Fruit fly (Drosophila melanogaster) whole organism, embryonic: ENCODE results near the gene CG14982.

Experiments
- Asciz ChIP-seq: fragments of 200-800 bp; sonication (Bioruptor generic); optimal IDR thresholded peaks from 2 replicates; lab custom pipeline; 2017; ENCODE audit warnings: missing biosample characterization, mild to moderate bottlenecking, missing genetic modification characterization, missing genetic modification reagents
- CG10147 ChIP-seq: fragments of 200-800 bp; sonication (Bioruptor generic); optimal IDR thresholded peaks from 2 replicates; lab custom pipeline; 2019; ENCODE audit warnings: missing biosample characterization, mild to moderate bottlenecking, missing genetic modification characterization, moderate library complexity
- CG10267 ChIP-seq: fragments of 200-800 bp; sonication (Bioruptor generic); optimal IDR thresholded peaks from 2 replicates; lab custom pipeline; 2018; ENCODE audit warnings: missing biosample characterization, mild to moderate bottlenecking, missing genetic modification characterization, moderate library complexity
- CG10565 ChIP-seq: fragments of 200-800 bp; sonication (Bioruptor generic); optimal IDR thresholded peaks from 3 replicates; lab custom pipeline; 2016; ENCODE audit warnings: missing biosample characterization, mild to moderate bottlenecking, missing genetic modification characterization
- CG11398 ChIP-seq: fragments of 200-800 bp; sonication (Bioruptor generic); optimal IDR thresholded peaks from 2 replicates; lab custom pipeline; 2016; ENCODE audit warnings: missing biosample characterization, missing genetic modification characterization
- CG12104 ChIP-seq: fragments of 200-800 bp; sonication (Bioruptor generic); optimal IDR thresholded peaks from 3 replicates; lab custom pipeline; 2016; ENCODE audit warnings: missing biosample characterization, missing genetic modification characterization
- CG12219 ChIP-seq: fragments of 200-800 bp; sonication (Bioruptor generic); optimal IDR thresholded peaks from 3 replicates; lab custom pipeline; 2018; ENCODE audit warnings: missing biosample characterization, mild to moderate bottlenecking, missing genetic modification characterization
- CG12769 ChIP-seq: fragments of 200-800 bp; sonication (Bioruptor generic); optimal IDR thresholded peaks from 2 replicates; lab custom pipeline; 2019; ENCODE audit warnings: missing biosample characterization, mild to moderate bottlenecking, missing genetic modification characterization, moderate library complexity
- CG13287 ChIP-seq: fragments of 200-800 bp; sonication (Bioruptor generic); IDR thresholded peaks from 2 replicates; pipeline ENCODE4 v1.3.6; 2022; ENCODE audit warnings: missing biosample characterization, missing genetic modification characterization; ENCODE audit not compliant: partially characterized antibody
- CG15269 ChIP-seq: fragments of 200-800 bp; sonication (Bioruptor generic); optimal IDR thresholded peaks from 2 replicates; lab custom pipeline; 2018; ENCODE audit warnings: missing biosample characterization, mild to moderate bottlenecking, missing genetic modification characterization, moderate library complexity
- CG15601 ChIP-seq: fragments of 200-800 bp; sonication (Bioruptor generic); optimal IDR thresholded peaks from 3 replicates; lab custom pipeline; 2019; ENCODE audit warnings: missing biosample characterization, mild to moderate bottlenecking, missing genetic modification characterization, moderate library complexity
- CG17612 ChIP-seq: fragments of 200-800 bp; sonication (Bioruptor generic); IDR thresholded peaks from 2 replicates; pipeline ENCODE4 v1.3.6; 2022; ENCODE audit warnings: missing biosample characterization, missing genetic modification characterization
- CG2889 ChIP-seq: fragments of 200-800 bp; sonication (Bioruptor generic); IDR thresholded peaks from 3 replicates; pipeline ENCODE4 v1.3.6; 2022; ENCODE audit warnings: missing biosample characterization, missing genetic modification characterization
- CG31441 ChIP-seq: fragments of 200-800 bp; sonication (Bioruptor generic); IDR thresholded peaks from 2 replicates; pipeline ENCODE4 v1.3.6; 2022; ENCODE audit warnings: missing biosample characterization, missing genetic modification characterization
- CG42726 ChIP-seq: fragments of 200-800 bp; sonication (Bioruptor generic); IDR thresholded peaks from 2 replicates; pipeline ENCODE4 v1.3.6; 2022; ENCODE audit warnings: missing biosample characterization, missing genetic modification characterization; ENCODE audit not compliant: partially characterized antibody
- CG4360 ChIP-seq: fragments of 200-800 bp; sonication (Bioruptor generic); IDR thresholded peaks from 2 replicates; pipeline ENCODE4 v1.3.6; 2022; ENCODE audit warnings: missing biosample characterization, missing genetic modification characterization
- CG6175 ChIP-seq: fragments of 200-800 bp; sonication (Bioruptor generic); IDR thresholded peaks from 3 replicates; pipeline ENCODE4 v1.3.6; 2022; ENCODE audit warnings: missing biosample characterization, missing genetic modification characterization
- CG6272 ChIP-seq: fragments of 200-800 bp; sonication (Bioruptor generic); IDR thresholded peaks from 2 replicates; pipeline ENCODE4 v1.3.6; 2022; ENCODE audit warnings: missing biosample characterization, missing genetic modification characterization
- CG7372 ChIP-seq: fragments of 200-800 bp; sonication (Bioruptor generic); IDR thresholded peaks from 2 replicates; pipeline ENCODE4 v1.3.6; 2022; ENCODE audit warnings: missing biosample characterization, missing genetic modification characterization
- CG7556 ChIP-seq: fragments of 200-800 bp; sonication (Bioruptor generic); optimal IDR thresholded peaks from 2 replicates; lab custom pipeline; 2017; ENCODE audit warnings: missing biosample characterization, mild to moderate bottlenecking, missing genetic modification characterization
- CG8359 ChIP-seq: fragments of 200-800 bp; sonication (Bioruptor generic); optimal IDR thresholded peaks from 2 replicates; lab custom pipeline; 2017; ENCODE audit warnings: missing biosample characterization, mild to moderate bottlenecking, missing genetic modification characterization, borderline replicate concordance
- CG9727 ChIP-seq: fragments of 200-800 bp; sonication (Bioruptor generic); optimal IDR thresholded peaks from 3 replicates; lab custom pipeline; 2017; ENCODE audit warnings: missing biosample characterization, mild to moderate bottlenecking, missing genetic modification characterization
- CG9797 ChIP-seq: fragments of 200-800 bp; sonication (Bioruptor generic); optimal IDR thresholded peaks from 3 replicates; lab custom pipeline; 2018; ENCODE audit warnings: missing biosample characterization, mild to moderate bottlenecking, missing genetic modification characterization
- CkIIα-i1 ChIP-seq: fragments of 200-800 bp; sonication (Bioruptor generic); IDR thresholded peaks from 2 replicates; pipeline ENCODE4 v1.3.6; 2022; ENCODE audit warnings: missing biosample characterization, missing genetic modification characterization
- Dad ChIP-seq: fragments of 200-800 bp; sonication (Bioruptor generic); optimal IDR thresholded peaks from 3 replicates; lab custom pipeline; 2016; ENCODE audit warnings: missing biosample characterization, missing genetic modification characterization
- Deaf1 ChIP-seq: fragments of 200-800 bp; optimal IDR thresholded peaks from 3 replicates; lab custom pipeline; 2019; ENCODE audit warnings: missing biosample characterization, mild to moderate bottlenecking, missing genetic modification characterization, moderate library complexity
- Dip3 ChIP-seq: fragments of 200-800 bp; sonication (Bioruptor generic); optimal IDR thresholded peaks from 3 replicates; lab custom pipeline; 2016; ENCODE audit warnings: missing biosample characterization, missing genetic modification characterization
- Hr39 ChIP-seq: fragments of >200 bp; optimal IDR thresholded peaks from 2 replicates; lab custom pipeline; 2017
- Lim3 ChIP-seq: fragments of 200-800 bp; sonication (Bioruptor generic); IDR thresholded peaks from 2 replicates; pipeline ENCODE4 v1.3.6; 2022; ENCODE audit warnings: missing biosample characterization, missing genetic modification characterization
- YL-1 ChIP-seq: fragments of 200-800 bp; sonication (Bioruptor generic); optimal IDR thresholded peaks from 3 replicates; lab custom pipeline; 2017; ENCODE audit warnings: missing biosample characterization, mild to moderate bottlenecking, missing genetic modification characterization
- aop ChIP-seq: fragments of 200-800 bp; sonication (Bioruptor generic); IDR thresholded peaks from 2 replicates; pipeline ENCODE4 v1.3.6; 2022; ENCODE audit warnings: missing biosample characterization, missing genetic modification characterization
- ato ChIP-seq: fragments of 200-800 bp; sonication (Bioruptor generic); IDR thresholded peaks from 2 replicates; pipeline ENCODE4 v1.3.6; 2022; ENCODE audit warnings: missing biosample characterization, missing genetic modification characterization; ENCODE audit not compliant: partially characterized antibody
- chm ChIP-seq: fragments of 200-800 bp; sonication (Bioruptor generic); IDR thresholded peaks from 2 replicates; pipeline ENCODE4 v1.3.6; 2022; ENCODE audit warnings: missing biosample characterization, missing genetic modification characterization
- dimm ChIP-seq: fragments of 200-800 bp; sonication (Bioruptor generic); IDR thresholded peaks from 2 replicates; pipeline ENCODE4 v1.3.6; 2022; ENCODE audit warnings: missing biosample characterization, missing genetic modification characterization
- dm ChIP-seq: fragments of 200-800 bp; sonication (Bioruptor generic); optimal IDR thresholded peaks from 3 replicates; lab custom pipeline; 2016; ENCODE audit warnings: missing biosample characterization, missing genetic modification characterization
- esg ChIP-seq: fragments of 200-800 bp; sonication (Bioruptor generic); conservative IDR thresholded peaks from 2 replicates; pipeline ENCODE4 v1.3.6; 2022; ENCODE audit warnings: missing biosample characterization, missing genetic modification characterization
- eve ChIP-seq, 2 experiments: fragments of >200 bp; optimal IDR thresholded peaks; 2 replicates each; lab custom pipeline; 2017; ENCODE audit warnings: missing biosample characterization in 2 of 2, missing genetic modification characterization in 2 of 2
- exex ChIP-seq: fragments of 200-800 bp; sonication (Bioruptor generic); optimal IDR thresholded peaks from 4 replicates; lab custom pipeline; 2018; ENCODE audit warnings: missing biosample characterization, mild to moderate bottlenecking, missing genetic modification characterization, moderate library complexity
- eyg ChIP-seq: fragments of 200-800 bp; sonication (Bioruptor generic); optimal IDR thresholded peaks from 3 replicates; lab custom pipeline; 2016; ENCODE audit warnings: missing biosample characterization, missing genetic modification characterization
- gem ChIP-seq: fragments of 200-800 bp; sonication (Bioruptor generic); optimal IDR thresholded peaks from 2 replicates; lab custom pipeline; 2019; ENCODE audit warnings: missing biosample characterization, mild to moderate bottlenecking, missing genetic modification characterization, moderate library complexity
- grau ChIP-seq: fragments of 200-800 bp; optimal IDR thresholded peaks from 3 replicates; lab custom pipeline; 2019; ENCODE audit warnings: missing biosample characterization, mild to moderate bottlenecking, missing genetic modification characterization, moderate library complexity
- inv ChIP-seq: fragments of 200-800 bp; sonication (Bioruptor generic); IDR thresholded peaks from 2 replicates; pipeline ENCODE4 v1.3.6; 2022; ENCODE audit warnings: missing biosample characterization, missing genetic modification characterization; ENCODE audit not compliant: partially characterized antibody
- mam ChIP-seq: fragments of 200-800 bp; sonication (Bioruptor generic); optimal IDR thresholded peaks from 3 replicates; lab custom pipeline; 2016; ENCODE audit warnings: missing biosample characterization, missing genetic modification characterization
- nerfin-1 ChIP-seq: fragments of 200-800 bp; sonication (Bioruptor generic); optimal IDR thresholded peaks from 3 replicates; lab custom pipeline; 2019; ENCODE audit warnings: missing biosample characterization, mild to moderate bottlenecking, missing genetic modification characterization, moderate library complexity
- p53 ChIP-seq: fragments of 200-800 bp; sonication (Bioruptor generic); optimal IDR thresholded peaks from 2 replicates; lab custom pipeline; 2016; ENCODE audit warnings: missing biosample characterization, missing genetic modification characterization
- pb ChIP-seq: fragments of 200-800 bp; sonication (Bioruptor generic); optimal IDR thresholded peaks from 3 replicates; lab custom pipeline; 2016; ENCODE audit warnings: missing biosample characterization, missing genetic modification characterization
- peb ChIP-seq: fragments of 200-800 bp; sonication (Bioruptor generic); IDR thresholded peaks from 2 replicates; pipeline ENCODE4 v1.3.6; 2022; ENCODE audit warnings: missing biosample characterization, missing genetic modification characterization
- slp2 ChIP-seq: fragments of 200-800 bp; sonication (Bioruptor generic); optimal IDR thresholded peaks from 2 replicates; lab custom pipeline; 2016; ENCODE audit warnings: missing biosample characterization, missing genetic modification characterization
- so ChIP-seq: fragments of 200-800 bp; sonication (Bioruptor generic); IDR thresholded peaks from 3 replicates; pipeline ENCODE4 v1.3.6; 2022; ENCODE audit warnings: missing biosample characterization, missing genetic modification characterization
- sug ChIP-seq: fragments of 200-800 bp; optimal IDR thresholded peaks from 2 replicates; lab custom pipeline; 2019; ENCODE audit warnings: missing biosample characterization, mild to moderate bottlenecking, missing genetic modification characterization, moderate library complexity
- vvl ChIP-seq: fragments of 200-800 bp; sonication (Bioruptor generic); IDR thresholded peaks from 2 replicates; pipeline ENCODE4 v1.3.6; 2022; ENCODE audit warnings: missing biosample characterization, missing genetic modification characterization

CG14982 gene

dm6 chr3L:3977622-3978355 lies 35.3 kb downstream of the CG14982 start (continued):
- TF ChIP-seq ato (GFP tag; lab: Robert Waterston, UW) = no peak
- TF ChIP-seq CG12104 = no peak
- TF ChIP-seq Lim3 = no peak
- no peak for TF ChIP-seq eve (GFP tag; optimal IDR thresholded peaks at IDR 0.05; lab: Kevin White, UChicago)
- no peak for TF ChIP-seq dm (GFP tag; lab: Kevin White, UChicago)
- TF ChIP-seq CG11398 (GFP tag; lab: Kevin White, UChicago) = no peak
- no peak for TF ChIP-seq chm
- no peak for TF ChIP-seq exex (tag; lab: Kevin White, UChicago)
- TF ChIP-seq CG13287 (GFP tag; lab: Robert Waterston, UW) = no peak
- TF ChIP-seq sug (tag; lab: Kevin White, UChicago) = no peak
- TF ChIP-seq Hr39 (lab: Kevin White, UChicago) = no peak
- TF ChIP-seq CG42726 = no peak
- TF ChIP-seq vvl (GFP tag; lab: Robert Waterston, UW) = no peak; the same call in 1 of the 2 replicates
- TF ChIP-seq Asciz (GFP tag; lab: Kevin White, UChicago) = no peak
- TF ChIP-seq CG10565 (GFP tag; lab: Kevin White, UChicago) = no peak
- peak; percentile 56; the same call in 1 of the 2 replicates for TF ChIP-seq CG31441 (GFP tag; lab: Robert Waterston, UW)
- TF ChIP-seq CG6175 = no peak
- TF ChIP-seq aop = no peak
- TF ChIP-seq so (GFP tag; lab: Robert Waterston, UW) = no peak
- no peak for TF ChIP-seq CG17612 (GFP tag; lab: Robert Waterston, UW)
- TF ChIP-seq dimm (GFP tag; lab: Robert Waterston, UW) = no peak
- TF ChIP-seq YL-1 (GFP tag; lab: Kevin White, UChicago) = no peak
- no peak for TF ChIP-seq CG2889
- no peak for TF ChIP-seq CG9797 (GFP tag; lab: Kevin White, UChicago)
- no peak for TF ChIP-seq nerfin-1
- TF ChIP-seq CkIIα-i1 (GFP tag; lab: Robert Waterston, UW) = no peak
- peak; percentile 61 for TF ChIP-seq gem (tag; lab: Kevin White, UChicago)
- TF ChIP-seq esg (GFP tag; lab: Robert Waterston, UW) = no peak
- no peak for TF ChIP-seq CG7372 (GFP tag; lab: Robert Waterston, UW)
- no peak for TF ChIP-seq Deaf1 (tag; lab: Kevin White, UChicago)
- no peak for TF ChIP-seq CG12219 (GFP tag; lab: Kevin White, UChicago)
- no peak for TF ChIP-seq pb (GFP tag; lab: Kevin White, UChicago)
- TF ChIP-seq p53 (GFP tag; lab: Kevin White, UChicago) = no peak
- peak; percentile 78 for TF ChIP-seq CG9727 (GFP tag; lab: Kevin White, UChicago)
- no peak for TF ChIP-seq peb (GFP tag; lab: Robert Waterston, UW)
- TF ChIP-seq eyg (GFP tag; lab: Kevin White, UChicago) = no peak
- peak; percentile 35 for TF ChIP-seq CG7556 (GFP tag; lab: Kevin White, UChicago)
- TF ChIP-seq grau (tag; lab: Kevin White, UChicago) = peak; percentile 38
- peak; percentile 64 for TF ChIP-seq CG10267
- TF ChIP-seq CG4360 (GFP tag; lab: Robert Waterston, UW) = no peak
- no peak for TF ChIP-seq CG10147
- TF ChIP-seq Dip3 = no peak
- no peak for TF ChIP-seq inv (GFP tag; lab: Robert Waterston, UW)
- TF ChIP-seq CG15269 (tag; lab: Kevin White, UChicago) = no peak
- TF ChIP-seq CG15601 (tag; lab: Kevin White, UChicago) = peak; percentile 29
- TF ChIP-seq mam (GFP tag; lab: Kevin White, UChicago) = no peak
- no peak for TF ChIP-seq CG12769 (tag; lab: Kevin White, UChicago)
- TF ChIP-seq Dad (GFP tag; lab: Kevin White, UChicago) = no peak
- TF ChIP-seq slp2 (GFP tag; lab: Kevin White, UChicago) = no peak
- no peak for TF ChIP-seq CG8359 (GFP tag; lab: Kevin White, UChicago)
- TF ChIP-seq CG6272 (GFP tag; lab: Robert Waterston, UW) = no peak
